Worm (Caenorhabditis elegans): ENCODE results near the gene F22E5.20.

The F22E5.20 gene

ce11 chrII:2649015-2649414, 24.4 kb downstream of the F22E5.20 start (continued):
- no peak for TF ChIP-seq hlh-4 (tag; optimal IDR thresholded peaks at IDR 0.05)
- peak; percentile 5 to 11 for TF ChIP-seq lin-35 (GFP tag; optimal IDR thresholded peaks at IDR 0.05)

- peak; percentile 2 for TF ChIP-seq xbp-1 (tag; optimal IDR thresholded peaks at IDR 0.05)
These were observed 26.7 kb downstream of the F22E5.20 start, which contains the start of gene F22E5.12 for ce11 chrII:2646756-2647155. Gene F22E5.12 (minus strand): TSS chrII:2646856.

ce11 chrII:2644498-2644897, 28.9 kb downstream of the F22E5.20 start, which contains the start of gene F22E5.11:
Gene F22E5.11 (minus strand): TSS chrII:2644598.
- TF ChIP-seq hlh-4 (tag; optimal IDR thresholded peaks at IDR 0.05) (no peak), xbp-1 (tag; optimal IDR thresholded peaks at IDR 0.05) (no peak), nhr-20 (tag; optimal IDR thresholded peaks at IDR 0.05) (no peak), C04F5.9 (tag; optimal IDR thresholded peaks at IDR 0.05) (no peak), efl-3 (GFP tag; optimal IDR thresholded peaks at IDR 0.05) (no peak), ceh-8 (GFP tag; optimal IDR thresholded peaks at IDR 0.05) (no peak), egl-27 (tag; optimal IDR thresholded peaks at IDR 0.05) (no peak), mab-9 (GFP tag; IDR thresholded peaks at IDR 0.05) (no peak), aly-2 (tag; optimal IDR thresholded peaks at IDR 0.05) (no peak), nhr-11 (tag; optimal IDR thresholded peaks at IDR 0.05) (no peak), unc-86 (tag; optimal IDR thresholded peaks at IDR 0.05) (no peak), nhr-90 (tag; optimal IDR thresholded peaks at IDR 0.05; ENCODE audit: poor library complexity) (no peak), swsn-7 (tag; optimal IDR thresholded peaks at IDR 0.05) (no peak), zip-4 (GFP tag; optimal IDR thresholded peaks at IDR 0.05) (no peak), irx-1 (tag; optimal IDR thresholded peaks at IDR 0.05) (no peak), snpc-4 (tag; optimal IDR thresholded peaks at IDR 0.05) (no peak), sptf-1 (tag; optimal IDR thresholded peaks at IDR 0.05) (no peak), nhr-84 (tag; optimal IDR thresholded peaks at IDR 0.05) (no peak), dpl-1 (GFP tag; optimal IDR thresholded peaks at IDR 0.05) (no peak)

- TF ChIP-seq zag-1 (tag; optimal IDR thresholded peaks at IDR 0.05) (no peak), blmp-1 (tag; optimal IDR thresholded peaks at IDR 0.05) (no peak), nhr-90 (tag; optimal IDR thresholded peaks at IDR 0.05; ENCODE audit: poor library complexity) (no peak), efl-1 (optimal IDR thresholded peaks at IDR 0.05) (no peak), efl-1 (GFP tag; optimal IDR thresholded peaks at IDR 0.05 in 1 of 2) (no peak), lin-13 (GFP tag; optimal IDR thresholded peaks at IDR 0.05) (no peak), nhr-237 (tag; optimal IDR thresholded peaks at IDR 0.05) (no peak), mep-1 (tag; optimal IDR thresholded peaks at IDR 0.05) (no peak), egl-13 (tag; optimal IDR thresholded peaks at IDR 0.05) (no peak), grh-1 (GFP tag; IDR thresholded peaks at IDR 0.05) (no peak), unc-98 (GFP tag; IDR thresholded peaks at IDR 0.05) (no peak), nhr-77 (tag; optimal IDR thresholded peaks at IDR 0.05) (no peak), rnt-1 (tag; optimal IDR thresholded peaks at IDR 0.05) (no peak), mef-2 (tag; optimal IDR thresholded peaks at IDR 0.05) (no peak), sox-4 (tag; optimal IDR thresholded peaks at IDR 0.05) (no peak)
These were observed 31.7 kb downstream of the F22E5.20 start, which contains the start of gene F22E5.7 for ce11 chrII:2641777-2642176. Gene F22E5.7 (plus strand): TSS chrII:2642077.

ce11 chrII:2640982-2641381, 32.5 kb downstream of the F22E5.20 start, which contains the start of gene F22E5.23:
Gene F22E5.23 (plus strand): TSS chrII:2641282.
- TF ChIP-seq blmp-1 (tag; optimal IDR thresholded peaks at IDR 0.05), result no peak
- no peak for TF ChIP-seq ceh-88 (GFP tag; IDR thresholded peaks at IDR 0.05)
- no peak for TF ChIP-seq rnt-1 (tag; optimal IDR thresholded peaks at IDR 0.05)
- TF ChIP-seq nhr-77 (tag; optimal IDR thresholded peaks at IDR 0.05), result no peak
- TF ChIP-seq hlh-17 (GFP tag; optimal IDR thresholded peaks at IDR 0.05; ENCODE audit: borderline replicate concordance), result no peak
- TF ChIP-seq nhr-237 (tag; optimal IDR thresholded peaks at IDR 0.05), result no peak
- no peak for TF ChIP-seq skn-1 (tag; optimal IDR thresholded peaks at IDR 0.05)
- no peak for TF ChIP-seq ceh-8 (GFP tag; optimal IDR thresholded peaks at IDR 0.05)
- TF ChIP-seq ets-5 (GFP tag; IDR thresholded peaks at IDR 0.05), result no peak

All from whole organism, L1 larva.